Worm (Caenorhabditis elegans) whole organism, young adult: Measurements from ENCODE around the gene Y116A8C.27.

ENCODE experiments used
- F57C9.4 ChIP-seq: sonication (generic microtip); optimal IDR thresholded peaks from 2 replicates; lab custom pipeline; 2017; ENCODE audit warnings: mild to moderate bottlenecking, missing genetic modification characterization, missing compliant biosample characterization
- Y56A3A.18 ChIP-seq: fragments of 200-800 bp; sonication (Bioruptor generic); IDR thresholded peaks from 2 replicates; pipeline ENCODE4 v1.3.6; 2022; ENCODE audit warnings: missing genetic modification reagents, missing genetic modification characterization, missing compliant biosample characterization
- atf-7 ChIP-seq: sonication (generic microtip); optimal IDR thresholded peaks from 2 replicates; lab custom pipeline; 2017; ENCODE audit warnings: mild to moderate bottlenecking, missing genetic modification characterization, missing compliant biosample characterization
- ceh-100 ChIP-seq: fragments of 200-800 bp; sonication (Bioruptor generic); IDR thresholded peaks from 2 replicates; pipeline ENCODE4 v1.3.6; 2022; ENCODE audit warnings: missing genetic modification reagents, missing genetic modification characterization, missing compliant biosample characterization
- let-526 ChIP-seq: fragments of 200-800 bp; sonication (Bioruptor generic); IDR thresholded peaks from 2 replicates; pipeline ENCODE4 v1.3.6; 2022; ENCODE audit warnings: missing genetic modification reagents, missing genetic modification characterization, missing compliant biosample characterization
- let-607 ChIP-seq, 2 experiments: fragments of 200-800 bp in 1 of 2; sonication (Bioruptor generic) in 1 of 2; sonication (generic microtip) in 1 of 2; optimal IDR thresholded peaks; 2 replicates each; lab custom pipeline; 2016 to 2018; ENCODE audit warnings: mild to moderate bottlenecking in 2 of 2, missing compliant biosample characterization in 2 of 2, missing genetic modification characterization in 2 of 2, moderate library complexity in 2 of 2, missing genotype in 1 of 2
- lin-35 ChIP-seq, 3 experiments: fragments of 150-350 bp in 2 of 3; sonication (generic microtip) in 1 of 3; optimal IDR thresholded peaks; 2 replicates each; lab custom pipeline; 2014 to 2018; ENCODE audit warnings: missing biosample characterization in 3 of 3, missing genetic modification characterization in 3 of 3, missing genetic modification reagents in 3 of 3
- lin-54 ChIP-seq: fragments of 200-800 bp; sonication (Bioruptor generic); optimal IDR thresholded peaks from 2 replicates; lab custom pipeline; 2018; ENCODE audit warnings: mild to moderate bottlenecking, missing genetic modification characterization, missing compliant biosample characterization
- madf-6 ChIP-seq: fragments of 200-800 bp; sonication (Bioruptor generic); IDR thresholded peaks from 2 replicates; pipeline ENCODE4 v1.3.6; 2022; ENCODE audit warnings: missing genetic modification reagents, missing genetic modification characterization, missing compliant biosample characterization
- mxl-1 ChIP-seq: sonication (generic microtip); optimal IDR thresholded peaks from 2 replicates; lab custom pipeline; 2016; ENCODE audit warnings: missing genetic modification characterization, missing compliant biosample characterization
- snpc-1.1 ChIP-seq: sonication (generic microtip); optimal IDR thresholded peaks from 2 replicates; lab custom pipeline; 2017; ENCODE audit warnings: missing genetic modification characterization, mild to moderate bottlenecking, missing compliant biosample characterization, antibody characterized with exemption, moderate library complexity, missing genotype, missing genetic modification reagents; ENCODE audit not compliant: insufficient read depth
- snpc-4 ChIP-seq, 5 experiments: fragments of 150-350 bp in 1 of 5; sonication (generic microtip) in 4 of 5; optimal IDR thresholded peaks; 2 replicates each; lab custom pipeline; 2014 to 2018; ENCODE audit warnings: missing genetic modification characterization in 5 of 5, missing biosample characterization in 3 of 5, antibody characterized with exemption in 2 of 5, mild to moderate bottlenecking in 2 of 5, missing compliant biosample characterization in 2 of 5, missing genotype in 2 of 5, moderate library complexity in 2 of 5, missing genetic modification reagents in 1 of 5

The Y116A8C.27 gene

ce11 chrIV:17045691-17046090 is 50.4 kb downstream of the Y116A8C.27 start, which contains the start of gene clec-195:
clec-195 (minus strand) TSS chrIV:17045791.
- no peak for TF ChIP-seq lin-54 (GFP tag; lab: Kevin White, UChicago)
- TF ChIP-seq F57C9.4 (tag; lab: Kevin White, UChicago): no peak
- no peak for TF ChIP-seq snpc-4 (GFP tag; optimal IDR thresholded peaks at IDR 0.05; lab: Kevin White, UChicago)
- no peak for TF ChIP-seq snpc-4 (tag; optimal IDR thresholded peaks at IDR 0.05; lab: Kevin White, UChicago)
- TF ChIP-seq mxl-1: no peak
- TF ChIP-seq let-607 (tag; optimal IDR thresholded peaks at IDR 0.05; lab: Kevin White, UChicago): no peak
- no peak for TF ChIP-seq ceh-100 (GFP tag; lab: Robert Waterston, UW)
- no peak for TF ChIP-seq let-526 (GFP tag; lab: Robert Waterston, UW)
- no peak for TF ChIP-seq Y56A3A.18
- no peak for TF ChIP-seq atf-7
- TF ChIP-seq snpc-1.1 (tag; lab: Kevin White, UChicago): no peak
- TF ChIP-seq madf-6: no peak
- no peak for TF ChIP-seq lin-35 (GFP tag; optimal IDR thresholded peaks at IDR 0.05; lab: Kevin White, UChicago)
